Fruit fly (Drosophila melanogaster): ENCODE results near the gene snf.

The snf gene

DNA sequence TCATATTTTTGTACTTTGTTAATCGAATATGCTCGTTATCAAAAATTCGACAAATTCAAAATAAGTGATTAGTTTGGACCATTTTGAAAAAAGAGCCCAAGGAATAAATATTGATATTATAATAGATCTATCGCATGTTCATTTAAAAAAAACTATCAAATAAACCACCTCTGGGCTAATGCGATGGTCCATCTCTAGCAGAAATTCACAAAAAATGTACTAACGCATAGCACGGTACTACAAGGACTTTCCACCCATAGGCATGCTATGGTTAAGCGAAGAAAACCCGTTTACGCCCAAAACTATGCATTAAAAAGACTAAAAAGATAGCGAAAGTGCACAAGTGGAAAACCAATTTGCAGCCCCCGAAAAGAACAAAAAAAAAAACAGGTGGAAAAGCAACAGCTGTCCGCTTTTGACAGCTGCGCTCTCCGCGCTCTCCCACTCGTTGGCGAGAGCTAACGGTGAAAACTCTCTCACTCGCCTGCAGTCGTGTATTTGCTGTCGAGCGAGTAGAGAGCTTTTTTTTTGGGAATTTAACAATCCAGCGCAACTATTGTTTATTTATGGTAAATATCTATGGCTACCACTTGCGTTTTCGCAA is 23.3 kb downstream of the snf start, which contains the start of gene CanB (continued):
- TF ChIP-seq CG17359 (tag; optimal IDR thresholded peaks at IDR 0.05), result no peak
- TF ChIP-seq Adf1 (GFP tag; IDR thresholded peaks at IDR 0.05), result no peak
- TF ChIP-seq twi (tag; optimal IDR thresholded peaks at IDR 0.05), result no peak
- TF ChIP-seq ind (GFP tag; optimal IDR thresholded peaks at IDR 0.05), result no peak
- TF ChIP-seq HLH4C (GFP tag; IDR thresholded peaks at IDR 0.05; ENCODE audit: partially characterized antibody), result peak; percentile 45; the same call in 2 of the 3 replicates
- no peak for TF ChIP-seq CG10462 (GFP tag; optimal IDR thresholded peaks at IDR 0.05)
- TF ChIP-seq sqz (GFP tag; optimal IDR thresholded peaks at IDR 0.05), result peak; percentile 40
- no peak for TF ChIP-seq CG32772 (GFP tag; IDR thresholded peaks at IDR 0.05)
- no peak for TF ChIP-seq jumu (GFP tag; optimal IDR thresholded peaks at IDR 0.05)
- TF ChIP-seq CG17802 (tag; optimal IDR thresholded peaks at IDR 0.05), result no peak
- peak; percentile 23 for TF ChIP-seq CG7839 (tag; optimal IDR thresholded peaks at IDR 0.05)
- no peak for TF ChIP-seq CG14860 (GFP tag; IDR thresholded peaks at IDR 0.05; ENCODE audit: partially characterized antibody)
- no peak for TF ChIP-seq salm (tag; optimal IDR thresholded peaks at IDR 0.05)
- TF ChIP-seq Tbp (GFP tag; optimal IDR thresholded peaks at IDR 0.05), result no peak
- TF ChIP-seq Lim3 (GFP tag; IDR thresholded peaks at IDR 0.05), result no peak
- TF ChIP-seq Bgb (GFP tag; IDR thresholded peaks at IDR 0.05; ENCODE audit: partially characterized antibody), result peak; percentile 57
- peak; percentile 57 for TF ChIP-seq zen (tag; optimal IDR thresholded peaks at IDR 0.05)
- TF ChIP-seq Dfd (GFP tag; optimal IDR thresholded peaks at IDR 0.05), result no peak
- no peak for TF ChIP-seq bcd (GFP tag; optimal IDR thresholded peaks at IDR 0.05)
- no peak for TF ChIP-seq CG31365 (tag; optimal IDR thresholded peaks at IDR 0.05)
- TF ChIP-seq abd-A (tag; optimal IDR thresholded peaks at IDR 0.05), result no peak
- TF ChIP-seq CG10147 (GFP tag; optimal IDR thresholded peaks at IDR 0.05), result no peak
- peak; percentile 52; the same call in 1 of the 2 replicates for TF ChIP-seq hbn (GFP tag; IDR thresholded peaks at IDR 0.05; ENCODE audit: partially characterized antibody)
- TF ChIP-seq Xrp1 (GFP tag; IDR thresholded peaks at IDR 0.05), result no peak
- no peak for TF ChIP-seq CG17568 (GFP tag; optimal IDR thresholded peaks at IDR 0.05)
- TF ChIP-seq CG17612 (GFP tag; IDR thresholded peaks at IDR 0.05), result no peak
- 0 out of 2 replicates have a peak, but pooled peaks have one; percentile 10 for TF ChIP-seq lmd (GFP tag; IDR thresholded peaks at IDR 0.05)
- TF ChIP-seq eyg (GFP tag; optimal IDR thresholded peaks at IDR 0.05), result no peak
- TF ChIP-seq Atf3 (GFP tag; optimal IDR thresholded peaks at IDR 0.05), result no peak
- no peak for TF ChIP-seq CG6254 (GFP tag; optimal IDR thresholded peaks at IDR 0.05)
- no peak for TF ChIP-seq CG18599 (GFP tag; optimal IDR thresholded peaks at IDR 0.05)
- TF ChIP-seq CG4424 (GFP tag; optimal IDR thresholded peaks at IDR 0.05), result peak; percentile 13
- peak; percentile 82 for TF ChIP-seq sens (GFP tag)
- no peak for TF ChIP-seq Eip74EF (GFP tag; optimal IDR thresholded peaks at IDR 0.05)
- no peak for TF ChIP-seq CG10959 (GFP tag; IDR thresholded peaks at IDR 0.05)
- peak; percentile 38 for TF ChIP-seq CG3995 (GFP tag; optimal IDR thresholded peaks at IDR 0.05)
- TF ChIP-seq Max (GFP tag; optimal IDR thresholded peaks at IDR 0.05), result no peak
- TF ChIP-seq CG10209 (GFP tag; optimal IDR thresholded peaks at IDR 0.05), result no peak
- no peak for TF ChIP-seq tll (GFP tag; optimal IDR thresholded peaks at IDR 0.05)
- TF ChIP-seq kni (GFP tag; optimal IDR thresholded peaks at IDR 0.05), result no peak
- no peak for TF ChIP-seq Hey (tag; optimal IDR thresholded peaks at IDR 0.05)
- TF ChIP-seq Blimp-1 (GFP tag; optimal IDR thresholded peaks at IDR 0.05), result peak; percentile 66
- TF ChIP-seq CG17829 (tag; optimal IDR thresholded peaks at IDR 0.05), result no peak
- no peak for TF ChIP-seq jing (GFP tag; optimal IDR thresholded peaks at IDR 0.05)
- TF ChIP-seq TFAM (GFP tag; optimal IDR thresholded peaks at IDR 0.05), result no peak
- TF ChIP-seq gt (GFP tag; IDR thresholded peaks at IDR 0.05), result no peak
- TF ChIP-seq ssp (GFP tag; IDR thresholded peaks at IDR 0.05), result no peak
- TF ChIP-seq CG17328 (GFP tag; IDR thresholded peaks at IDR 0.05), result 0 out of 2 replicates have a peak, but pooled peaks have one; percentile 35
- no peak for TF ChIP-seq CG10543 (GFP tag; optimal IDR thresholded peaks at IDR 0.05)

Measured in whole organism, embryonic.